Fruit fly (Drosophila melanogaster): Measurements from ENCODE around the gene CG5966.

dm6 chrX:6030593-6030992 lies 42.0 kb downstream of the CG5966 start:
- TF ChIP-seq CG8478 (optimal IDR thresholded peaks at IDR 0.05), result no peak
- TF ChIP-seq usp (GFP tag; optimal IDR thresholded peaks at IDR 0.05), result no peak
- TF ChIP-seq pan (optimal IDR thresholded peaks at IDR 0.05), result no peak
- TF ChIP-seq EcR (GFP tag; optimal IDR thresholded peaks at IDR 0.05), result no peak
- TF ChIP-seq psq (optimal IDR thresholded peaks at IDR 0.05), result no peak
